Fruit fly (Drosophila melanogaster) whole organism, embryonic: ENCODE measurements around the gene CG13896.

Experiments used
- BEAF-32 ChIP-seq: fragments of 200-800 bp; sonication (Bioruptor generic); optimal IDR thresholded peaks from 3 replicates; lab custom pipeline; 2017; ENCODE audit warnings: missing biosample characterization, missing genetic modification characterization, mild to moderate bottlenecking, moderate library complexity, missing genetic modification reagents
- CG10267 ChIP-seq: fragments of 200-800 bp; sonication (Bioruptor generic); optimal IDR thresholded peaks from 2 replicates; lab custom pipeline; 2018; ENCODE audit warnings: missing biosample characterization, mild to moderate bottlenecking, missing genetic modification characterization, moderate library complexity
- CG11085 ChIP-seq: fragments of 200-800 bp; sonication (Bioruptor generic); IDR thresholded peaks from 2 replicates; pipeline ENCODE4 v1.3.6; 2022; ENCODE audit warnings: missing biosample characterization, missing genetic modification characterization
- CG11093 ChIP-seq: fragments of 200-800 bp; sonication (Bioruptor generic); IDR thresholded peaks from 3 replicates; pipeline ENCODE4 v1.3.6; 2022; ENCODE audit warnings: missing biosample characterization, missing genetic modification characterization
- CG11695 ChIP-seq: fragments of 200-800 bp; sonication (Bioruptor generic); IDR thresholded peaks from 3 replicates; pipeline ENCODE4 v1.3.6; 2022; ENCODE audit warnings: missing biosample characterization, missing genetic modification characterization
- CG12299 ChIP-seq: fragments of 200-800 bp; sonication (Bioruptor generic); optimal IDR thresholded peaks from 2 replicates; lab custom pipeline; 2018; ENCODE audit warnings: missing biosample characterization, mild to moderate bottlenecking, missing genetic modification characterization
- CG14050 ChIP-seq: fragments of 200-800 bp; sonication (Bioruptor generic); IDR thresholded peaks from 3 replicates; pipeline ENCODE4 v1.3.6; 2022; ENCODE audit warnings: missing biosample characterization, missing genetic modification characterization
- CG17568 ChIP-seq: fragments of 200-800 bp; sonication (Bioruptor generic); optimal IDR thresholded peaks from 2 replicates; lab custom pipeline; 2018; ENCODE audit warnings: missing biosample characterization, mild to moderate bottlenecking, missing genetic modification characterization, moderate library complexity
- CG2202 ChIP-seq: fragments of 200-800 bp; sonication (Bioruptor generic); optimal IDR thresholded peaks from 2 replicates; lab custom pipeline; 2018; ENCODE audit warnings: missing biosample characterization, mild to moderate bottlenecking, missing genetic modification characterization
- CG2678 ChIP-seq: fragments of 200-800 bp; sonication (Bioruptor generic); optimal IDR thresholded peaks from 3 replicates; lab custom pipeline; 2019; ENCODE audit warnings: missing biosample characterization, mild to moderate bottlenecking, missing genetic modification characterization, moderate library complexity
- CG3065 ChIP-seq: fragments of 200-800 bp; sonication (Bioruptor generic); optimal IDR thresholded peaks from 2 replicates; lab custom pipeline; 2016; ENCODE audit warnings: missing biosample characterization, missing genetic modification characterization
- CG3163 ChIP-seq: fragments of 200-800 bp; sonication (Bioruptor generic); optimal IDR thresholded peaks from 3 replicates; lab custom pipeline; 2016; ENCODE audit warnings: missing biosample characterization, missing genetic modification characterization
- CG32532 ChIP-seq: fragments of 200-800 bp; sonication (Bioruptor generic); IDR thresholded peaks from 2 replicates; pipeline ENCODE4 v1.3.6; 2022; ENCODE audit warnings: missing biosample characterization, missing genetic modification characterization
- CG5245 ChIP-seq: fragments of 200-800 bp; sonication (Bioruptor generic); optimal IDR thresholded peaks from 3 replicates; lab custom pipeline; 2016; ENCODE audit warnings: missing biosample characterization, missing genetic modification characterization
- CG6254 ChIP-seq: fragments of 200-800 bp; sonication (Bioruptor generic); optimal IDR thresholded peaks from 3 replicates; lab custom pipeline; 2017; ENCODE audit warnings: mild to moderate bottlenecking, missing biosample characterization, missing genetic modification reagents, missing genetic modification characterization
- CG6689 ChIP-seq: fragments of 200-800 bp; sonication (Bioruptor generic); IDR thresholded peaks from 2 replicates; pipeline ENCODE4 v1.3.6; 2022; ENCODE audit warnings: missing biosample characterization, missing genetic modification characterization
- CG7556 ChIP-seq: fragments of 200-800 bp; sonication (Bioruptor generic); optimal IDR thresholded peaks from 2 replicates; lab custom pipeline; 2017; ENCODE audit warnings: missing biosample characterization, mild to moderate bottlenecking, missing genetic modification characterization
- Dll ChIP-seq: fragments of 200-800 bp; sonication (Bioruptor generic); IDR thresholded peaks from 4 replicates; pipeline ENCODE4 v1.3.6; 2022; ENCODE audit warnings: missing biosample characterization, missing genetic modification characterization; ENCODE audit not compliant: partially characterized antibody
- Elba2 ChIP-seq: fragments of 200-800 bp; sonication (Bioruptor generic); optimal IDR thresholded peaks from 3 replicates; lab custom pipeline; 2016; ENCODE audit warnings: missing biosample characterization, missing genetic modification characterization
- Gug ChIP-seq: fragments of 200-800 bp; sonication (Bioruptor generic); IDR thresholded peaks from 4 replicates; pipeline ENCODE4 v1.3.6; 2022; ENCODE audit warnings: missing biosample characterization, missing genetic modification characterization
- Meics ChIP-seq: fragments of 200-800 bp; sonication (Bioruptor generic); optimal IDR thresholded peaks from 2 replicates; lab custom pipeline; 2017; ENCODE audit warnings: missing biosample characterization, mild to moderate bottlenecking, missing genetic modification characterization
- Pdp1 ChIP-seq, 2 experiments: fragments of 200-800 bp; sonication (Bioruptor generic); optimal IDR thresholded peaks; 3 replicates each; lab custom pipeline; 2016; ENCODE audit warnings: missing biosample characterization in 2 of 2, missing genetic modification characterization in 2 of 2, mild to moderate bottlenecking in 1 of 2, moderate library complexity in 1 of 2
- Ptx1 ChIP-seq: fragments of 200-800 bp; sonication (Bioruptor generic); IDR thresholded peaks from 2 replicates; pipeline ENCODE4 v1.3.6; 2022; ENCODE audit warnings: missing biosample characterization, missing genetic modification characterization
- Rfx ChIP-seq: fragments of 200-800 bp; sonication (Bioruptor generic); IDR thresholded peaks from 2 replicates; pipeline ENCODE4 v1.3.6; 2022; ENCODE audit warnings: missing biosample characterization, missing genetic modification characterization
- Vsx1 ChIP-seq: fragments of 200-800 bp; sonication (Bioruptor generic); optimal IDR thresholded peaks from 2 replicates; lab custom pipeline; 2017; ENCODE audit warnings: missing biosample characterization, mild to moderate bottlenecking, missing genetic modification characterization, missing genetic modification reagents
- Xbp1 ChIP-seq: fragments of 200-800 bp; sonication (Bioruptor generic); optimal IDR thresholded peaks from 3 replicates; lab custom pipeline; 2016; ENCODE audit warnings: missing biosample characterization, mild to moderate bottlenecking, missing genetic modification characterization
- amos ChIP-seq: fragments of 200-800 bp; sonication (Bioruptor generic); IDR thresholded peaks from 2 replicates; pipeline ENCODE4 v1.3.6; 2022; ENCODE audit warnings: missing biosample characterization, missing genetic modification characterization; ENCODE audit not compliant: partially characterized antibody
- bigmax ChIP-seq: fragments of 200-800 bp; sonication (Bioruptor generic); optimal IDR thresholded peaks from 2 replicates; lab custom pipeline; 2018; ENCODE audit warnings: missing biosample characterization, mild to moderate bottlenecking, missing genetic modification characterization
- bowl ChIP-seq: fragments of 200-800 bp; sonication (Bioruptor generic); IDR thresholded peaks from 2 replicates; pipeline ENCODE4 v1.3.6; 2022; ENCODE audit warnings: missing biosample characterization, missing genetic modification characterization
- cato ChIP-seq: fragments of 200-800 bp; sonication (Bioruptor generic); optimal IDR thresholded peaks from 2 replicates; lab custom pipeline; 2016; ENCODE audit warnings: missing biosample characterization, missing genetic modification characterization, borderline replicate concordance
- caup ChIP-seq: fragments of 200-800 bp; sonication (Bioruptor generic); optimal IDR thresholded peaks from 3 replicates; lab custom pipeline; 2017; ENCODE audit warnings: missing biosample characterization, mild to moderate bottlenecking, missing genetic modification characterization, moderate library complexity; ENCODE audit not compliant: severe bottlenecking
- corto ChIP-seq: fragments of 200-800 bp; sonication (Bioruptor generic); optimal IDR thresholded peaks from 2 replicates; lab custom pipeline; 2016; ENCODE audit warnings: missing biosample characterization, mild to moderate bottlenecking, missing genetic modification characterization, moderate library complexity
- ewg ChIP-seq: fragments of 200-800 bp; sonication (Bioruptor generic); optimal IDR thresholded peaks from 3 replicates; lab custom pipeline; 2017; ENCODE audit warnings: mild to moderate bottlenecking, missing biosample characterization, missing genetic modification reagents, missing genetic modification characterization
- exex ChIP-seq: fragments of 200-800 bp; sonication (Bioruptor generic); optimal IDR thresholded peaks from 4 replicates; lab custom pipeline; 2018; ENCODE audit warnings: missing biosample characterization, mild to moderate bottlenecking, missing genetic modification characterization, moderate library complexity
- h ChIP-seq: fragments of >200 bp; optimal IDR thresholded peaks from 2 replicates; lab custom pipeline; 2017
- hb ChIP-seq: fragments of 200-800 bp; sonication (Bioruptor generic); IDR thresholded peaks from 3 replicates; pipeline ENCODE4 v1.3.6; 2022; ENCODE audit warnings: missing biosample characterization, missing genetic modification characterization; ENCODE audit not compliant: partially characterized antibody
- hbn ChIP-seq: fragments of 200-800 bp; sonication (Bioruptor generic); IDR thresholded peaks from 2 replicates; pipeline ENCODE4 v1.3.6; 2022; ENCODE audit warnings: missing biosample characterization, missing genetic modification characterization; ENCODE audit not compliant: partially characterized antibody
- her ChIP-seq: fragments of 200-800 bp; sonication (Bioruptor generic); optimal IDR thresholded peaks from 2 replicates; lab custom pipeline; 2016; ENCODE audit warnings: missing biosample characterization, missing genetic modification characterization
- mirr ChIP-seq: fragments of 200-800 bp; sonication (Bioruptor generic); optimal IDR thresholded peaks from 3 replicates; lab custom pipeline; 2018; ENCODE audit warnings: missing biosample characterization, mild to moderate bottlenecking, missing genetic modification characterization
- pan ChIP-seq, 4 experiments: fragments of >200 bp in 3 of 4; fragments of 200-800 bp in 1 of 4; sonication (Bioruptor generic) in 1 of 4; optimal IDR thresholded peaks in 3 of 4; IDR thresholded peaks in 1 of 4; 2 replicates each; pipeline versions ENCODE4 v1.3.6 to Lab custom; 2017 to 2022; ENCODE audit warnings: missing biosample characterization in 2 of 4, missing genetic modification characterization in 2 of 4, mixed read lengths in 1 of 4
- pum ChIP-seq: fragments of 200-800 bp; sonication (Bioruptor generic); optimal IDR thresholded peaks from 2 replicates; lab custom pipeline; 2016; ENCODE audit warnings: missing biosample characterization, missing genetic modification characterization
- ranshi ChIP-seq: fragments of 200-800 bp; sonication (Bioruptor generic); IDR thresholded peaks from 2 replicates; pipeline ENCODE4 v1.3.6; 2022; ENCODE audit warnings: missing biosample characterization, missing genetic modification characterization
- sima ChIP-seq: fragments of 200-800 bp; sonication (Bioruptor generic); optimal IDR thresholded peaks from 2 replicates; lab custom pipeline; 2016; ENCODE audit warnings: missing biosample characterization, missing genetic modification characterization
- sisA ChIP-seq: fragments of 200-800 bp; sonication (Bioruptor generic); IDR thresholded peaks from 2 replicates; pipeline ENCODE4 v1.3.6; 2022; ENCODE audit warnings: missing biosample characterization, missing genetic modification characterization
- slp2 ChIP-seq: fragments of 200-800 bp; sonication (Bioruptor generic); optimal IDR thresholded peaks from 2 replicates; lab custom pipeline; 2016; ENCODE audit warnings: missing biosample characterization, missing genetic modification characterization
- sqz ChIP-seq: fragments of 200-800 bp; sonication (Bioruptor generic); optimal IDR thresholded peaks from 3 replicates; lab custom pipeline; 2018; ENCODE audit warnings: missing biosample characterization, mild to moderate bottlenecking, missing genetic modification characterization
- ttk ChIP-seq: fragments of 200-800 bp; sonication (Bioruptor generic); IDR thresholded peaks from 2 replicates; pipeline ENCODE4 v2.1.2; 2022; ENCODE audit warnings: missing biosample characterization, missing genetic modification characterization
- vvl ChIP-seq: fragments of 200-800 bp; sonication (Bioruptor generic); IDR thresholded peaks from 2 replicates; pipeline ENCODE4 v1.3.6; 2022; ENCODE audit warnings: missing biosample characterization, missing genetic modification characterization
- wek ChIP-seq: fragments of 200-800 bp; sonication (Bioruptor generic); optimal IDR thresholded peaks from 3 replicates; lab custom pipeline; 2018; ENCODE audit warnings: missing biosample characterization, mild to moderate bottlenecking, missing genetic modification characterization, moderate library complexity
- yki ChIP-seq: fragments of >200 bp; optimal IDR thresholded peaks from 3 replicates; lab custom pipeline; 2018

The CG13896 gene

DNA sequence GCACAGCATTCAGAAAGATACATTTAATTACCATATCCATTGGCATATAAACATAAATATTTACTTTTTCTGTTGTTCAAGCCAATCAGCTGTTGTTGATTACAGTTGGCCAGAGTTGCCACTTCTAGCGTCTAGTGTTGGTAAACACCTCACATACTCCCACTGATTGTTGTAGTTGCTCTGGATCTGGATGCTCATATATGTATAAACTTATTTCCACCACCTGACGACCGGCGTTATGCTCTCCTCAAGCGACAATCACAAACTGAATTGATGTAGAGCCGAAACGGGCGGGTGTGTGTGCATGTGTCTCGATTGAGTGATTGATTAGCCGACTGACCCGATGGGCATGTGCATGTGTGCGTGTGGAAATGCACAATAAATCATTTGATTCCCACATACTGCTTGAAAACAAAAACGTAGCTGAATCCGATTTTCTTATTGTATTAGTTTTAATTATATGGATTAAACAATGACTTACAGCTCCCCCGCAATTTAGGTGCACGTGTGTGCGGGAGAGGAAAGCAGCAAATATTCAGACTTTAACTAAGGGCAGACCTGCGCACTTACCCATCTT, 29.8 kb downstream of the CG13896 start (continued):
- TF ChIP-seq hb (GFP tag; lab: Robert Waterston, UW) (no peak), bowl (GFP tag; lab: Robert Waterston, UW) (no peak), sima (GFP tag; lab: Kevin White, UChicago) (no peak), pum (no peak), CG11085 (GFP tag; lab: Robert Waterston, UW) (no peak), Xbp1 (GFP tag; lab: Kevin White, UChicago) (peak; percentile 30), ranshi (GFP tag; lab: Robert Waterston, UW) (no peak; the same call in 1 of the 2 replicates), CG6689 (GFP tag; lab: Robert Waterston, UW) (no peak), sqz (GFP tag; lab: Kevin White, UChicago) (peak; percentile 44), wek (GFP tag; lab: Kevin White, UChicago) (peak; percentile 50), Vsx1 (peak; percentile 73), vvl (peak; percentile 70), CG5245 (GFP tag; lab: Kevin White, UChicago) (no peak), CG11093 (GFP tag; lab: Robert Waterston, UW) (no peak), CG3065 (GFP tag; lab: Kevin White, UChicago) (no peak), ewg (GFP tag; lab: Kevin White, UChicago) (peak; percentile 71), h (lab: Kevin White, UChicago) (no peak), Pdp1 (GFP tag; optimal IDR thresholded peaks at IDR 0.05; lab: Kevin White, UChicago) (peak; percentile 23 to 45), bigmax (GFP tag; lab: Kevin White, UChicago) (peak; percentile 13), her (GFP tag; lab: Kevin White, UChicago) (no peak), yki (lab: Kevin White, UChicago) (no peak), pan (optimal IDR thresholded peaks at IDR 0.05; lab: Kevin White, UChicago) (no peak), pan (GFP tag; optimal IDR thresholded peaks at IDR 0.05 in 1 of 2, IDR thresholded peaks at IDR 0.05 in 1 of 2) (no peak), hbn (GFP tag; lab: Robert Waterston, UW) (no peak), slp2 (GFP tag; lab: Kevin White, UChicago) (peak; percentile 9), mirr (GFP tag; lab: Kevin White, UChicago) (peak; percentile 62), BEAF-32 (GFP tag; lab: Kevin White, UChicago) (peak; percentile 40), corto (GFP tag; lab: Kevin White, UChicago) (no peak), CG32532 (GFP tag; lab: Robert Waterston, UW) (peak; percentile 37; the same call in 1 of the 2 replicates), Elba2 (GFP tag; lab: Kevin White, UChicago) (peak; percentile 68), exex (peak; percentile 15), caup (GFP tag; lab: Kevin White, UChicago) (peak; percentile 67), CG11695 (GFP tag; lab: Robert Waterston, UW) (no peak), amos (peak; percentile 16; the same call in 1 of the 2 replicates), Meics (GFP tag; lab: Kevin White, UChicago) (peak; percentile 38), CG2678 (tag; lab: Kevin White, UChicago) (peak; percentile 47), CG6254 (GFP tag; lab: Kevin White, UChicago) (no peak), CG2202 (no peak), CG10267 (peak; percentile 97), Gug (GFP tag; lab: Robert Waterston, UW) (no peak), CG14050 (no peak), CG3163 (GFP tag; lab: Kevin White, UChicago) (no peak), ttk (GFP tag; lab: Robert Waterston, UW) (no peak), CG17568 (GFP tag; lab: Kevin White, UChicago) (no peak), cato (no peak), Dll (GFP tag; lab: Robert Waterston, UW) (peak; percentile 41; the same call in 2 of the 4 replicates), Rfx (GFP tag; lab: Robert Waterston, UW) (peak; percentile 45), sisA (GFP tag; lab: Robert Waterston, UW) (no peak), Ptx1 (no peak), CG7556 (peak; percentile 30), CG12299 (tag; lab: Kevin White, UChicago) (peak; percentile 46)
